Worm (Caenorhabditis elegans) whole organism, L2 larva: Measurements from ENCODE around the gene F53C3.3.

Experiments
- C34F6.9 ChIP-seq: fragments of 150-350 bp; optimal IDR thresholded peaks from 2 replicates; lab custom pipeline; 2014; ENCODE audit warnings: missing biosample characterization, missing genetic modification characterization
- F13H6.1 ChIP-seq: sonication (generic microtip); optimal IDR thresholded peaks from 2 replicates; lab custom pipeline; 2016; ENCODE audit warnings: missing genetic modification characterization, missing compliant biosample characterization
- R02D3.7 ChIP-seq: fragments of 150-350 bp; optimal IDR thresholded peaks from 2 replicates; lab custom pipeline; 2014; ENCODE audit warnings: missing biosample characterization, missing genetic modification characterization
- Y55F3AM.14 ChIP-seq: fragments of 200-800 bp; sonication (Bioruptor generic); optimal IDR thresholded peaks from 2 replicates; lab custom pipeline; 2018; ENCODE audit warnings: mild to moderate bottlenecking, missing genetic modification characterization, missing compliant biosample characterization
- ZK546.5 ChIP-seq: sonication (generic microtip); optimal IDR thresholded peaks from 2 replicates; lab custom pipeline; 2017; ENCODE audit warnings: missing biosample characterization, missing genetic modification characterization
- alr-1 ChIP-seq: fragments of 150-350 bp; optimal IDR thresholded peaks from 2 replicates; lab custom pipeline; 2014; ENCODE audit warnings: missing biosample characterization, missing genetic modification characterization
- aly-2 ChIP-seq: fragments of 150-350 bp; optimal IDR thresholded peaks from 2 replicates; lab custom pipeline; 2014; ENCODE audit warnings: missing biosample characterization, missing genetic modification characterization
- ama-1 ChIP-seq: fragments of 150-350 bp; optimal IDR thresholded peaks from 2 replicates; lab custom pipeline; 2018; ENCODE audit warnings: inconsistent platforms
- blmp-1 ChIP-seq: sonication (generic microtip); optimal IDR thresholded peaks from 2 replicates; lab custom pipeline; 2017; ENCODE audit warnings: missing genetic modification characterization, mild to moderate bottlenecking, missing compliant biosample characterization, antibody characterized with exemption, moderate library complexity; ENCODE audit not compliant: insufficient read depth
- ceh-16 ChIP-seq: fragments of 150-350 bp; optimal IDR thresholded peaks from 2 replicates; lab custom pipeline; 2014; ENCODE audit warnings: missing biosample characterization, missing genetic modification characterization
- ceh-82 ChIP-seq: fragments of 150-350 bp; optimal IDR thresholded peaks from 2 replicates; lab custom pipeline; 2014; ENCODE audit warnings: missing biosample characterization, missing genetic modification characterization
- crh-2 ChIP-seq: sonication (generic microtip); optimal IDR thresholded peaks from 2 replicates; lab custom pipeline; 2017; ENCODE audit warnings: missing biosample characterization, missing genetic modification characterization
- dmd-4 ChIP-seq: sonication (generic microtip); optimal IDR thresholded peaks from 2 replicates; lab custom pipeline; 2017; ENCODE audit warnings: missing biosample characterization, missing genetic modification characterization
- egl-27 ChIP-seq: sonication (generic microtip); optimal IDR thresholded peaks from 3 replicates; lab custom pipeline; 2017; ENCODE audit warnings: missing biosample characterization, missing genetic modification reagents, missing genetic modification characterization
- elt-1 ChIP-seq: fragments of 150-350 bp; optimal IDR thresholded peaks from 2 replicates; lab custom pipeline; 2014; ENCODE audit warnings: missing biosample characterization, missing genetic modification characterization
- elt-3 ChIP-seq: sonication (generic microtip); optimal IDR thresholded peaks from 2 replicates; lab custom pipeline; 2017; ENCODE audit warnings: missing biosample characterization, missing genetic modification characterization
- fos-1 ChIP-seq: fragments of 150-350 bp; optimal IDR thresholded peaks from 2 replicates; lab custom pipeline; 2014; ENCODE audit warnings: missing biosample characterization, missing genetic modification characterization
- gmeb-1 ChIP-seq: fragments of 150-350 bp; optimal IDR thresholded peaks from 2 replicates; lab custom pipeline; 2014; ENCODE audit warnings: missing biosample characterization, missing genetic modification characterization
- lin-11 ChIP-seq: fragments of 150-350 bp; sonication (generic microtip); optimal IDR thresholded peaks from 2 replicates; lab custom pipeline; 2014; ENCODE audit warnings: missing biosample characterization, missing genetic modification characterization, inconsistent platforms, mixed read lengths
- lin-13 ChIP-seq: fragments of 150-350 bp; optimal IDR thresholded peaks from 2 replicates; lab custom pipeline; 2014; ENCODE audit warnings: missing biosample characterization, missing genetic modification reagents, missing genetic modification characterization
- lin-39 ChIP-seq: fragments of 150-350 bp; optimal IDR thresholded peaks from 2 replicates; lab custom pipeline; 2014; ENCODE audit warnings: missing biosample characterization, missing genetic modification reagents, missing genetic modification characterization
- lsy-2 ChIP-seq, 2 experiments: fragments of 150-350 bp in 1 of 2; sonication (generic microtip) in 1 of 2; optimal IDR thresholded peaks; 2 replicates each; lab custom pipeline; 2014 to 2017; ENCODE audit warnings: missing biosample characterization in 2 of 2, missing genetic modification characterization in 2 of 2
- mab-5 ChIP-seq: fragments of 150-350 bp; optimal IDR thresholded peaks from 2 replicates; lab custom pipeline; 2014; ENCODE audit warnings: missing biosample characterization, missing genetic modification characterization
- mbf-1 ChIP-seq: sonication (generic microtip); optimal IDR thresholded peaks from 2 replicates; lab custom pipeline; 2017; ENCODE audit warnings: missing biosample characterization, missing genetic modification characterization
- mdl-1 ChIP-seq, 2 experiments: fragments of 150-350 bp in 1 of 2; sonication (generic microtip) in 1 of 2; optimal IDR thresholded peaks; 2 replicates each; lab custom pipeline; 2017; ENCODE audit warnings: missing biosample characterization in 2 of 2, missing genetic modification characterization in 2 of 2
- nhr-10 ChIP-seq: sonication (generic microtip); optimal IDR thresholded peaks from 2 replicates; lab custom pipeline; 2017; ENCODE audit warnings: missing biosample characterization, missing genetic modification characterization
- nhr-11 ChIP-seq: fragments of 150-350 bp; optimal IDR thresholded peaks from 2 replicates; lab custom pipeline; 2014; ENCODE audit warnings: missing biosample characterization, missing genetic modification characterization
- nhr-12 ChIP-seq: fragments of 150-350 bp; optimal IDR thresholded peaks from 2 replicates; lab custom pipeline; 2014; ENCODE audit warnings: missing biosample characterization, missing genetic modification characterization
- nhr-129 ChIP-seq: fragments of 150-350 bp; optimal IDR thresholded peaks from 2 replicates; lab custom pipeline; 2014; ENCODE audit warnings: missing biosample characterization, missing genetic modification characterization
- nhr-21 ChIP-seq: fragments of 150-350 bp; optimal IDR thresholded peaks from 2 replicates; lab custom pipeline; 2014; ENCODE audit warnings: missing biosample characterization, missing genetic modification characterization
- nhr-23 ChIP-seq: fragments of 150-350 bp; optimal IDR thresholded peaks from 2 replicates; lab custom pipeline; 2014; ENCODE audit warnings: missing biosample characterization, missing genetic modification reagents, missing genetic modification characterization
- nhr-237 ChIP-seq: fragments of 150-350 bp; optimal IDR thresholded peaks from 2 replicates; lab custom pipeline; 2014; ENCODE audit warnings: missing biosample characterization, missing genetic modification characterization
- nhr-25 ChIP-seq: fragments of 150-350 bp; sonication (generic microtip); optimal IDR thresholded peaks from 3 replicates; lab custom pipeline; 2014; ENCODE audit warnings: missing biosample characterization, missing genetic modification characterization
- nhr-6 ChIP-seq: fragments of 150-350 bp; optimal IDR thresholded peaks from 2 replicates; lab custom pipeline; 2014; ENCODE audit warnings: missing biosample characterization, missing genetic modification characterization
- nhr-77 ChIP-seq: fragments of 150-350 bp; optimal IDR thresholded peaks from 2 replicates; lab custom pipeline; 2014; ENCODE audit warnings: missing biosample characterization, missing genetic modification characterization
- peb-1 ChIP-seq: fragments of 150-350 bp; optimal IDR thresholded peaks from 2 replicates; lab custom pipeline; 2014; ENCODE audit warnings: missing biosample characterization, missing genetic modification characterization
- sem-4 ChIP-seq: fragments of 150-350 bp; optimal IDR thresholded peaks from 2 replicates; lab custom pipeline; 2014; ENCODE audit warnings: missing biosample characterization, missing genetic modification reagents, missing genetic modification characterization
- skn-1 ChIP-seq: sonication (generic microtip); optimal IDR thresholded peaks from 2 replicates; lab custom pipeline; 2017; ENCODE audit warnings: missing biosample characterization, missing genetic modification characterization
- sma-3 ChIP-seq: sonication (generic microtip); optimal IDR thresholded peaks from 2 replicates; lab custom pipeline; 2016; ENCODE audit warnings: missing genetic modification reagents, missing genetic modification characterization, missing compliant biosample characterization
- sma-9 ChIP-seq, 2 experiments: fragments of 150-350 bp in 1 of 2; sonication (generic microtip) in 1 of 2; optimal IDR thresholded peaks; 2 replicates each; lab custom pipeline; 2014 to 2016; ENCODE audit warnings: missing genetic modification characterization in 2 of 2, mild to moderate bottlenecking in 1 of 2, missing biosample characterization in 1 of 2, missing compliant biosample characterization in 1 of 2, missing genetic modification reagents in 1 of 2, moderate library complexity in 1 of 2
- snpc-4 ChIP-seq: fragments of 150-350 bp; optimal IDR thresholded peaks from 2 replicates; lab custom pipeline; 2014; ENCODE audit warnings: missing biosample characterization, missing genetic modification characterization
- unc-39 ChIP-seq: fragments of 150-350 bp; optimal IDR thresholded peaks from 2 replicates; lab custom pipeline; 2014; ENCODE audit warnings: missing biosample characterization, missing genetic modification characterization
- unc-55 ChIP-seq: fragments of 150-350 bp; sonication (generic microtip); optimal IDR thresholded peaks from 3 replicates; lab custom pipeline; 2014; ENCODE audit warnings: missing biosample characterization, missing genetic modification reagents, missing genetic modification characterization
- unc-62 ChIP-seq: fragments of 150-350 bp; optimal IDR thresholded peaks from 2 replicates; lab custom pipeline; 2014; ENCODE audit warnings: missing biosample characterization, missing genetic modification reagents, missing genetic modification characterization
- zag-1 ChIP-seq: fragments of 150-350 bp; optimal IDR thresholded peaks from 2 replicates; lab custom pipeline; 2014; ENCODE audit warnings: missing biosample characterization, missing genetic modification characterization
- ztf-1 ChIP-seq: fragments of 200-800 bp; sonication (Bioruptor generic); conservative IDR thresholded peaks from 2 replicates; pipeline ENCODE4 v1.3.6; 2022; ENCODE audit warnings: missing genetic modification characterization, missing compliant biosample characterization
- ztf-11 ChIP-seq: sonication (generic microtip); optimal IDR thresholded peaks from 2 replicates; lab custom pipeline; 2017; ENCODE audit warnings: missing biosample characterization, missing genetic modification characterization
- ztf-4 ChIP-seq: fragments of 150-350 bp; optimal IDR thresholded peaks from 2 replicates; lab custom pipeline; 2014; ENCODE audit warnings: missing biosample characterization, missing genetic modification characterization

F53C3.3 gene

DNA sequence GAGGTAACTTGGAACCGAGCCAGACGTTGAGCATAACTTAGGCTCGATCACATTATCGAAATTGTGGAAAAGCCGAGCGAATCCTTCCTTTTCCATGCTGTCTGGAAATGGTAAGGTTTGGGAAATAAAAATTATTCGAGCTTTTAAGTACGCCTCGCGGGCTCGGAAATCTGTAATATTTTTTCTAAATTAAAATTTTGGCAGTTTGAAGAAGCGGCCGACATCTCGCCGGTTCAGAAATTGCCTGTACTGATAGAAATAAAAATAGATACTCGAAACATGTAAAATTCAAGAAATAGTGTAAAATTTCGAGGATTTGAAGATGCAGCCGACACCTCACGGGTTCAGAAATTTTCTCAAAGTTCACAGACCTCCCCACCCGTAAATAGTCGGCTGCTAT, 8.1 kb downstream of the F53C3.3 start, which contains the start of gene bcmo-2:
TSS of gene bcmo-2 (minus strand) at position 101 of the 400 bp plus-strand sequence.
- TF ChIP-seq nhr-11 (tag; lab: Kevin White, UChicago) = no peak
- peak; percentile 29 for TF ChIP-seq snpc-4
- no peak for TF ChIP-seq unc-39 (tag; lab: Kevin White, UChicago)
- TF ChIP-seq, all 48 proteins: peak for 1

DNA sequence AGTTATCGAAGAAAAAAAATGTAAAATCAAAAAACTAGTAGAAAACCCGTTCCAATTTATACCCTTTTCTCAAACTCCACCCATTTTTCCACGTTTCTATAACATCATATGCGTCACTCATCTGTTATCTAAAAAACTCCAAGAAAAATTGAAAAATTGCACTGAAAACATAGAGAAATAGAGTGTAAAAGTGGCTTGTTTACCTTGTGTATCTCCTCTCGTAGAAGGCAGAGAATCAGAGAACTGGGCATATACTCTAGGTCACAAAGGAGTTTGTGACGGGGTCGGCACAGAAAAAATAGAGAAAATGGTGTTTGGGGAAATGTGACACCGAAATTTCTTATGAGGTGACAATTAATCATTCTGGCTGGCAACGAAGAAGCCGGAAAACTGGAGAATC, 8.6 kb downstream of the F53C3.3 start:
- no peak for TF ChIP-seq nhr-25
- no peak for TF ChIP-seq ama-1
- TF ChIP-seq sma-3 (GFP tag; lab: Kevin White, UChicago) = no peak
- TF ChIP-seq egl-27 (tag; lab: Kevin White, UChicago) = no peak
- TF ChIP-seq ztf-4 (tag; lab: Kevin White, UChicago) = no peak
- TF ChIP-seq gmeb-1 (tag; lab: Kevin White, UChicago) = peak; percentile 42
- no peak for TF ChIP-seq zag-1 (tag; lab: Kevin White, UChicago)
- TF ChIP-seq alr-1 = no peak
- TF ChIP-seq mbf-1 (tag; lab: Kevin White, UChicago) = no peak
- TF ChIP-seq ztf-1 (GFP tag; lab: Robert Waterston, UW) = no peak
- TF ChIP-seq unc-62 (GFP tag; lab: Kevin White, UChicago) = no peak
- no peak for TF ChIP-seq ceh-16 (tag; lab: Kevin White, UChicago)
- TF ChIP-seq ztf-11 (tag; lab: Kevin White, UChicago) = no peak
- no peak for TF ChIP-seq unc-55
- peak; percentile 28 for TF ChIP-seq F13H6.1 (tag; lab: Kevin White, UChicago)
- TF ChIP-seq nhr-12 = no peak
- no peak for TF ChIP-seq ZK546.5 (tag; lab: Kevin White, UChicago)
- TF ChIP-seq mdl-1 (tag; optimal IDR thresholded peaks at IDR 0.05; lab: Kevin White, UChicago) = no peak
- no peak for TF ChIP-seq Y55F3AM.14 (GFP tag; lab: Kevin White, UChicago)
- TF ChIP-seq R02D3.7 (tag; lab: Kevin White, UChicago) = no peak
- no peak for TF ChIP-seq nhr-21
- TF ChIP-seq elt-1 (tag; lab: Kevin White, UChicago) = no peak
- no peak for TF ChIP-seq nhr-237 (tag; lab: Kevin White, UChicago)
- no peak for TF ChIP-seq nhr-23
- no peak for TF ChIP-seq snpc-4
- peak; percentile 77 for TF ChIP-seq fos-1 (tag; lab: Kevin White, UChicago)
- TF ChIP-seq crh-2 (tag; lab: Kevin White, UChicago) = peak; percentile 43
- TF ChIP-seq nhr-10 (tag; lab: Kevin White, UChicago) = no peak
- no peak for TF ChIP-seq peb-1 (tag; lab: Kevin White, UChicago)
- TF ChIP-seq sma-9 (GFP tag; optimal IDR thresholded peaks at IDR 0.05; lab: Kevin White, UChicago) = peak; percentile 68
- TF ChIP-seq sma-9 (tag; optimal IDR thresholded peaks at IDR 0.05; lab: Kevin White, UChicago) = no peak
- no peak for TF ChIP-seq dmd-4 (tag; lab: Kevin White, UChicago)
- TF ChIP-seq nhr-6 (tag; lab: Kevin White, UChicago) = no peak
- peak; percentile 12 for TF ChIP-seq nhr-129 (tag; lab: Kevin White, UChicago)
- TF ChIP-seq lsy-2 (tag; optimal IDR thresholded peaks at IDR 0.05; lab: Kevin White, UChicago) = peak in 1 of 2 experiments; percentile 18
- no peak for TF ChIP-seq ceh-82 (tag; lab: Kevin White, UChicago)
- no peak for TF ChIP-seq aly-2 (tag; lab: Kevin White, UChicago)
- no peak for TF ChIP-seq nhr-77
- no peak for TF ChIP-seq mab-5 (tag; lab: Kevin White, UChicago)
- no peak for TF ChIP-seq skn-1 (tag; lab: Kevin White, UChicago)
- no peak for TF ChIP-seq elt-3 (tag; lab: Kevin White, UChicago)
- TF ChIP-seq C34F6.9 (tag; lab: Kevin White, UChicago) = no peak
- TF ChIP-seq lin-11 (tag; lab: Kevin White, UChicago) = no peak
- no peak for TF ChIP-seq nhr-11 (tag; lab: Kevin White, UChicago)
- TF ChIP-seq unc-39 (tag; lab: Kevin White, UChicago) = no peak
- no peak for TF ChIP-seq lin-39 (tag; lab: Kevin White, UChicago)
- TF ChIP-seq sem-4 = no peak
- TF ChIP-seq lin-13 = no peak
- TF ChIP-seq blmp-1 (tag; lab: Kevin White, UChicago) = no peak
